Worm (Caenorhabditis elegans) whole organism, midembryonic: Measurements from ENCODE around the gene oig-3.

ENCODE experiments used
- klf-2 ChIP-seq: fragments of 200-800 bp; sonication (Bioruptor generic); conservative IDR thresholded peaks from 2 replicates; pipeline ENCODE4 v1.3.6; 2022; ENCODE audit warnings: missing genetic modification reagents, missing genetic modification characterization, missing compliant biosample characterization
- med-1 ChIP-seq: sonication (generic microtip); optimal IDR thresholded peaks from 2 replicates; lab custom pipeline; 2017; ENCODE audit warnings: missing genetic modification characterization, mild to moderate bottlenecking, missing compliant biosample characterization, antibody characterized with exemption, missing genetic modification reagents; ENCODE audit not compliant: insufficient read depth

DNA sequence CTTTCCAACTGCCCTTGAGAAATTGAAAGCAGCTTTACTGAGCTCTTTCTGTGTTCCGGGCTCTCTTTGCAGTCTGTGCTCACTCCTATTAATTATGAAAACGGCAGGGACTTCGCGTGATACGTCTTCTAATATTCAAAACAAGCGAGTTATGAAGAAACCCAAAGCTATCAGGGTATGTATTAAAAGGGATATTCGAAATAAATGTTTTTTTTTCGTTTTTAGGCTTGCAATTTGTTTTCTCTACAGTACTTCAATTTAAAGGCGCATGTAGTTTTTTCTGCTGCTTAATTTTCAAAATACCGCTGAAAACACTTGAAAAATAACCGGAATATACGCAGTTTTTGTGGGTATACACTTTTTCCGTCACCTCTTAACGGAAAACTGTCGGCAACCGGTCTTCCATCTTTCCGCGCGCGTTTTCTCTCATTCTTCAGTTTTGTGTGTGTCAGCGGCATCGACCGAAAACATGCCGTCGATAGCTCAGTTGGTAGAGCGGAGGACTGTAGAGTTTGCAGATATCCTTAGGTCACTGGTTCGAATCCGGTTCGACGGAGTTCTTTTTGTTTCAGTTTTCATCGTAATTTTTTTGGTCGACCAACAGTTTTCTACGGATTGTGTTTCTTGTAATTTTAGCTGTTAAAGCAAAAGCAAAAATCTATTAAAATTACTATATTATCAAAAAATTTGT lies 40.2 kb upstream of the oig-3 start, which contains the start of gene gasr-8:
- TF ChIP-seq klf-2 (0 out of 2 replicates have a peak, but pooled peaks have one; percentile 61), med-1 (GFP tag; lab: Kevin White, UChicago) (peak; percentile 2)
